Fruit fly (Drosophila melanogaster) whole organism, prepupa: ENCODE measurements around the gene smp-30.
A peak's percentile ranks its signal among the peaks of the same experiment; 100 is the strongest.

Experiments
- CG11294 ChIP-seq: fragments of 200-800 bp; sonication (Bioruptor generic); IDR thresholded peaks from 2 replicates; pipeline ENCODE4 v1.3.6; 2022; ENCODE audit warnings: missing biosample characterization, missing genetic modification characterization
- CG11762 ChIP-seq: fragments of 200-800 bp; sonication (Bioruptor generic); optimal IDR thresholded peaks from 3 replicates; lab custom pipeline; 2016; ENCODE audit warnings: missing biosample characterization, missing genetic modification characterization; ENCODE audit not compliant: insufficient read depth
- CG32006 ChIP-seq: fragments of 200-800 bp; sonication (Bioruptor generic); optimal IDR thresholded peaks from 3 replicates; lab custom pipeline; 2017; ENCODE audit warnings: missing biosample characterization, mild to moderate bottlenecking, missing genetic modification characterization
- CG34406 ChIP-seq: fragments of 200-800 bp; sonication (Bioruptor generic); optimal IDR thresholded peaks from 3 replicates; lab custom pipeline; 2016; ENCODE audit warnings: missing biosample characterization, missing genetic modification characterization
- CG4318 ChIP-seq: fragments of 200-800 bp; sonication (Bioruptor generic); optimal IDR thresholded peaks from 3 replicates; lab custom pipeline; 2017; ENCODE audit warnings: missing biosample characterization, mild to moderate bottlenecking, missing genetic modification characterization
- CG6163 ChIP-seq: fragments of 200-800 bp; sonication (Bioruptor generic); IDR thresholded peaks from 3 replicates; pipeline ENCODE4 v1.3.6; 2022; ENCODE audit warnings: missing biosample characterization, missing genetic modification characterization
- CG6854 ChIP-seq: fragments of 200-800 bp; sonication (Bioruptor generic); optimal IDR thresholded peaks from 2 replicates; lab custom pipeline; 2017; ENCODE audit warnings: missing biosample characterization, mild to moderate bottlenecking, missing genetic modification characterization
- CG8319 ChIP-seq: fragments of 200-800 bp; sonication (Bioruptor generic); optimal IDR thresholded peaks from 3 replicates; lab custom pipeline; 2016; ENCODE audit warnings: missing biosample characterization, missing genetic modification characterization
- CG9139 ChIP-seq: fragments of 200-800 bp; sonication (Bioruptor generic); optimal IDR thresholded peaks from 3 replicates; lab custom pipeline; 2017; ENCODE audit warnings: missing biosample characterization, mild to moderate bottlenecking, missing genetic modification characterization
- Eip78C ChIP-seq: fragments of 200-800 bp; sonication (Bioruptor generic); peaks from one replicate; lab custom pipeline; 2016; ENCODE audit warnings: missing biosample characterization, missing genetic modification characterization
- Eip93F ChIP-seq: fragments of 200-800 bp; sonication (Bioruptor generic); optimal IDR thresholded peaks from 2 replicates; lab custom pipeline; 2016; ENCODE audit warnings: missing biosample characterization, mild to moderate bottlenecking, missing genetic modification characterization
- Ets21C ChIP-seq: fragments of 200-800 bp; sonication (Bioruptor generic); optimal IDR thresholded peaks from 3 replicates; lab custom pipeline; 2016; ENCODE audit warnings: missing biosample characterization, missing genetic modification characterization
- Ets96B ChIP-seq: fragments of 200-800 bp; optimal IDR thresholded peaks from 2 replicates; lab custom pipeline; 2019; ENCODE audit warnings: missing biosample characterization, mild to moderate bottlenecking, missing genetic modification characterization, moderate library complexity
- Gug ChIP-seq: fragments of 200-800 bp; sonication (Bioruptor generic); IDR thresholded peaks from 2 replicates; pipeline ENCODE4 v1.3.6; 2022; ENCODE audit warnings: missing biosample characterization, missing genetic modification characterization
- Hr38 ChIP-seq: sonication (Bioruptor generic); optimal IDR thresholded peaks from 2 replicates; lab custom pipeline; 2016; ENCODE audit warnings: missing biosample characterization, missing genetic modification characterization
- Hr39 ChIP-seq: fragments of 200-800 bp; sonication (Bioruptor generic); optimal IDR thresholded peaks from 2 replicates; lab custom pipeline; 2016; ENCODE audit warnings: missing biosample characterization, missing genetic modification characterization
- Lpt ChIP-seq: fragments of 200-800 bp; sonication (Bioruptor generic); optimal IDR thresholded peaks from 3 replicates; lab custom pipeline; 2016; ENCODE audit warnings: missing biosample characterization, missing genetic modification characterization
- Met ChIP-seq: fragments of 200-800 bp; sonication (Bioruptor generic); optimal IDR thresholded peaks from 3 replicates; lab custom pipeline; 2016; ENCODE audit warnings: missing biosample characterization, missing genetic modification characterization
- OdsH ChIP-seq: fragments of 200-800 bp; sonication (Bioruptor generic); optimal IDR thresholded peaks from 3 replicates; lab custom pipeline; 2016; ENCODE audit warnings: missing biosample characterization, missing genetic modification characterization
- Sox14 ChIP-seq: fragments of 200-800 bp; sonication (Bioruptor generic); optimal IDR thresholded peaks from 3 replicates; lab custom pipeline; 2016; ENCODE audit warnings: missing biosample characterization, missing genetic modification characterization
- acj6 ChIP-seq: fragments of 200-800 bp; sonication (Bioruptor generic); optimal IDR thresholded peaks from 3 replicates; lab custom pipeline; 2016; ENCODE audit warnings: missing biosample characterization, missing genetic modification characterization
- dsx ChIP-seq: fragments of 200-800 bp; optimal IDR thresholded peaks from 3 replicates; lab custom pipeline; 2019; ENCODE audit warnings: missing biosample characterization, mild to moderate bottlenecking, missing genetic modification characterization, moderate library complexity; ENCODE audit not compliant: poor library complexity, severe bottlenecking
- eg ChIP-seq: fragments of 200-800 bp; sonication (Bioruptor generic); IDR thresholded peaks from 3 replicates; pipeline ENCODE4 v1.3.6; 2022; ENCODE audit warnings: missing biosample characterization, missing genetic modification characterization
- fd59A ChIP-seq: fragments of 200-800 bp; sonication (Bioruptor generic); optimal IDR thresholded peaks from 2 replicates; lab custom pipeline; 2017; ENCODE audit warnings: missing biosample characterization, mild to moderate bottlenecking, missing genetic modification characterization, missing genetic modification reagents
- fd85E ChIP-seq: fragments of 200-800 bp; sonication (Bioruptor generic); optimal IDR thresholded peaks from 3 replicates; lab custom pipeline; 2016; ENCODE audit warnings: missing biosample characterization, missing genetic modification characterization
- fkh ChIP-seq: fragments of 200-800 bp; sonication (Bioruptor generic); optimal IDR thresholded peaks from 3 replicates; lab custom pipeline; 2017; ENCODE audit warnings: missing biosample characterization, mild to moderate bottlenecking, missing genetic modification characterization, moderate library complexity
- lz ChIP-seq: fragments of 200-800 bp; sonication (Bioruptor generic); optimal IDR thresholded peaks from 3 replicates; lab custom pipeline; 2016; ENCODE audit warnings: missing biosample characterization, missing genetic modification characterization
- net ChIP-seq: fragments of 200-800 bp; sonication (Bioruptor generic); optimal IDR thresholded peaks from 3 replicates; lab custom pipeline; 2016; ENCODE audit warnings: missing biosample characterization, missing genetic modification characterization
- pdm3 ChIP-seq: fragments of 200-800 bp; sonication (Bioruptor generic); optimal IDR thresholded peaks from 3 replicates; lab custom pipeline; 2016; ENCODE audit warnings: missing biosample characterization, missing genetic modification characterization
- ss ChIP-seq, 2 experiments: fragments of 200-800 bp; sonication (Bioruptor generic); optimal IDR thresholded peaks; 2 replicates in 1 of 2; 3 replicates in 1 of 2; lab custom pipeline; 2017 to 2018; ENCODE audit warnings: mild to moderate bottlenecking in 2 of 2, missing biosample characterization in 2 of 2, missing genetic modification characterization in 2 of 2, moderate library complexity in 1 of 2
- svp ChIP-seq: fragments of 200-800 bp; sonication (Bioruptor generic); peaks from one replicate; lab custom pipeline; 2016; ENCODE audit warnings: missing biosample characterization, missing genetic modification characterization
- topi ChIP-seq: fragments of 200-800 bp; sonication (Bioruptor generic); optimal IDR thresholded peaks from 3 replicates; lab custom pipeline; 2016; ENCODE audit warnings: missing biosample characterization, missing genetic modification characterization
- vri ChIP-seq: fragments of 200-800 bp; sonication (Bioruptor generic); optimal IDR thresholded peaks from 3 replicates; lab custom pipeline; 2016; ENCODE audit warnings: missing biosample characterization, mild to moderate bottlenecking, missing genetic modification characterization

The smp-30 gene

DNA sequence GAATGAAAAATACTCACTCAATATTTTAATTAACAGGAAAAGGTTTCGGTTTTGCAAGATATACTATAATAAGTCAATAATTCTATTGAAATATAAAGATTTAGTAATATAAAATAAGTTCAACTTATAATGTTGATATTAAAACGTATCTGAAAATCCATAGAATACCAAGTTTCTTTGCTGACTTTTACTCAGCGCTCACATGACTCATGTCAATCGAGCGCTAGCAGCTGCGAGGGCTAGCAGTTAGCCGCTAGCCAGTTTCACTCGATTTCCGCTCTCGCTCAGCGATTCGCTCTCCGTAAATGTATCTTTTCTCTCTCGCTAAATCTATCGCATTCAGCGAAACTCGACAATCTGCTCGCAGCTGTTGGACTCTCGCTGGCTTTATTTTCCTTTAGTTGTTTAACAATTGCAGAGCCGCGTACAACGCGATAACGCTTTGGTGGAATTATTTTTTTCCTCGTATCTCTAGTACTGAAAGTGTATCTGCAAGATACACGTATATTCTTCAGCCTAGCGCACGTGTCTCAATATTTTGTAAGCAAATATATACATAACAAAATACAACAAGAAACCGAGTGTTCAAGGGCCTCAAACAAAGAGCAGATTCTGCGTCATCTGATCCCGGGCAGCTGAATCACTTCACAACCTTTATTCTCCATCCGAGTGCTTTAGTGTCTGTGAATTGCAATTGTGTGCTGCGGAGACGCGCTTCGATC is 1.8 kb downstream of the smp-30 start (continued):
- no peak for TF ChIP-seq Lpt (GFP tag; lab: Kevin White, UChicago)
- no peak for TF ChIP-seq CG4318 (GFP tag; lab: Kevin White, UChicago)
- peak; percentile 73 to 82 for TF ChIP-seq ss (GFP tag; optimal IDR thresholded peaks at IDR 0.05; lab: Kevin White, UChicago)
- TF ChIP-seq pdm3 (GFP tag; lab: Kevin White, UChicago): peak; percentile 7
- TF ChIP-seq eg (GFP tag; lab: Robert Waterston, UW): no peak; the same call in 2 of the 3 replicates
- peak; percentile 79 for TF ChIP-seq svp (GFP tag; lab: Kevin White, UChicago)
- no peak; the same call in 1 of the 2 replicates for TF ChIP-seq CG11294
- no peak for TF ChIP-seq Gug (GFP tag; lab: Robert Waterston, UW)
- peak; percentile 74 for TF ChIP-seq vri (GFP tag; lab: Kevin White, UChicago)
- no peak for TF ChIP-seq Hr38 (GFP tag; lab: Kevin White, UChicago)
- no peak for TF ChIP-seq Hr39
- TF ChIP-seq CG11762 (GFP tag; lab: Kevin White, UChicago): peak; percentile 26
- no peak for TF ChIP-seq CG32006 (GFP tag; lab: Kevin White, UChicago)
- TF ChIP-seq CG6163 (GFP tag; lab: Robert Waterston, UW): peak; percentile 58
- TF ChIP-seq Eip93F: peak; percentile 50
- TF ChIP-seq Met (GFP tag; lab: Kevin White, UChicago): peak; percentile 53
- TF ChIP-seq Ets96B: peak; percentile 43
- peak; percentile 88 for TF ChIP-seq CG6854
- TF ChIP-seq acj6 (GFP tag; lab: Kevin White, UChicago): peak; percentile 30

DNA sequence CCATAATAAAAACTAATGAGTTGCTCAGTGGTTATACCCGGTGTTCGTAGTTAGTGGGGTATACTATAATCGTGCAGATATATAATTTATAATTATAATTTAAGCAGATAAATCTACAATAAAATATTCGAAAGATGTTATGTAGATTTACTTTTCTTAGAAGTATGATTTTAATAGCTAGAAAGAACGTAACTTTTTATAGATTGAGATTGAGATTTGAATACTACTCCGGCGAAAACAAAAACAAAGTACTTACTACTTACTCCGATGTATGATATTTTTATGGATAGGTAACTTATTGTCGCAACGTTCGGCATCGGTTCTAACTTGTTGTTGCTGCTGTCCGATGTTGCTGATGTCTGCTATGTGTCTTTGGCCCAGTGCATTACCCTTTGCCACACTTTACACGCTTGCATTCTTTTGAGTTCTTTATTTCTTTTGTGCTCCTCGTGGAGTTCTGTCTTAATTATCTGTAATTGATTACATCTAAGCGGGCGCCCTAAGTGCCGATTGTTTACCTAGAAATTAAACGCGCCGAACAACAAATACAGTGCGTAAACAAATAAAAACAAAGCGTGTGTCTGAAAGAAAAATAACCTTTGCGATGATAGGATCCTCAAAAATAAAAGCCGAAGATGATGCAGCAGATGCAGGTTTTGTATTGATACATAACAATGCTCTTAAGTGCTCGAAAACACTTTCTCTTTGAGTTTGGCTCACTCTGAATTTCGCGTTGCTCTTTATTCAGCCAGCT is 2.5 kb downstream of the smp-30 start:
- TF ChIP-seq Sox14 (GFP tag; lab: Kevin White, UChicago): no peak
- TF ChIP-seq fkh (GFP tag; lab: Kevin White, UChicago): peak; percentile 62
- TF ChIP-seq Eip78C (GFP tag; lab: Kevin White, UChicago): peak; percentile 7
- no peak for TF ChIP-seq fd59A (GFP tag; lab: Kevin White, UChicago)
- peak; percentile 52 for TF ChIP-seq CG32006 (GFP tag; lab: Kevin White, UChicago)
- TF ChIP-seq Hr38 (GFP tag; lab: Kevin White, UChicago): no peak

DNA sequence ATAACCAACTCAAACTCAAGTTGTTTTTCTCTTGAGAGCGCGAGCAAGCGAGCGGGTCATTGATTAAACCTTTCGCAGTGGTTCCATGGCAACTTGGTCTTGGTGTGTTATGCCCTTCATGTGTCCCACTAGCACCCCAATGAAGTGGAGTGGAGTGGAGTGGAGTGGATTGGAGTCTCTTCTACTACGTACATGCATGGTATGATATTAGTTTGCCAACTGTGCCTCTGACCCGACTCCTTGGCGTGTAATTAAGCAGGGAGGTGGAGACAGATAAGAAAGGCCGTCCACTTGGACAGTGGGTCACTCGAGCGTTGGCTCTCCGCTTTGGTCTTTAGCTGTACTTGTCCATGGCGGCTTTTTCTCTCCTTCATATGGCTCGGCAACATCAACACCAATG is 3.1 kb downstream of the smp-30 start:
- TF ChIP-seq CG11762 (GFP tag; lab: Kevin White, UChicago): no peak
- no peak for TF ChIP-seq fd85E
- TF ChIP-seq CG9139 (GFP tag; lab: Kevin White, UChicago): no peak
- TF ChIP-seq svp (GFP tag; lab: Kevin White, UChicago): peak; percentile 76
- no peak for TF ChIP-seq acj6 (GFP tag; lab: Kevin White, UChicago)
- no peak for TF ChIP-seq fd59A (GFP tag; lab: Kevin White, UChicago)
- peak; percentile 43 for TF ChIP-seq Eip78C (GFP tag; lab: Kevin White, UChicago)
- TF ChIP-seq CG6854: no peak
- TF ChIP-seq ss (GFP tag; optimal IDR thresholded peaks at IDR 0.05; lab: Kevin White, UChicago): no peak
- TF ChIP-seq, all 60 proteins: peak for 2

DNA sequence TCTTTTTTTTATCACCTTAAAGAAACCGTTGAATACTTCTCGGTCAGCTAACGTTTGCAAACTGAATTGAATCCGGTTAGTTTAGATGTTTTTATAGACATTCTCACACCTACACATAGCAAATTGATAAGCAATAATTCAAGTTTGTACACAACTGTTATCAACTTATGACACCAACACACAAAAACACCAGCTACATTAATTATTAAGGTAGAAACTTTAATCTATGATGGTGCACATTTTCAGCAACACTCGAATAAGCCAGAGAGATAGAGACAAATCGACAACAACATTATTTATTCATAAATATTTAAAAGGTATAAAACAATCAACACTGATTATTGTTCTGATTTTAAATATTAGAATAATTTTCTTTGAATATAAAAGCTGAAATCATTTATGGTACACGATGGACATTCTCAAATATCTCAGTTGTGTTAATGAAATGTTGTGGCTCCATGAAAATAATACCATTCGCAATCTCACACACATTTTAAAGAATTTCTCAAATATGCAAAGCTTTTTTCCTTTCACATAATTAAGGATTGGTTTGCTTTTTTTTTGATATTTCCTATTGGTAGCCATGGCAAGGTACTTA is 3.7 kb downstream of the smp-30 start:
- TF ChIP-seq CG6854: no peak
- no peak for TF ChIP-seq CG32006 (GFP tag; lab: Kevin White, UChicago)
- no peak for TF ChIP-seq Ets21C (GFP tag; lab: Kevin White, UChicago)
- TF ChIP-seq Met (GFP tag; lab: Kevin White, UChicago): no peak
- TF ChIP-seq CG8319 (GFP tag; lab: Kevin White, UChicago): no peak
- TF ChIP-seq Hr38 (GFP tag; lab: Kevin White, UChicago): no peak
- TF ChIP-seq net (GFP tag; lab: Kevin White, UChicago): no peak
- no peak for TF ChIP-seq topi (GFP tag; lab: Kevin White, UChicago)
- no peak for TF ChIP-seq CG11294
- no peak for TF ChIP-seq Hr39
- TF ChIP-seq vri (GFP tag; lab: Kevin White, UChicago): no peak
- TF ChIP-seq eg (GFP tag; lab: Robert Waterston, UW): no peak
- TF ChIP-seq lz (GFP tag; lab: Kevin White, UChicago): no peak
- no peak for TF ChIP-seq acj6 (GFP tag; lab: Kevin White, UChicago)
- TF ChIP-seq Eip78C (GFP tag; lab: Kevin White, UChicago): no peak
- no peak for TF ChIP-seq OdsH (GFP tag; lab: Kevin White, UChicago)
- TF ChIP-seq CG34406 (GFP tag; lab: Kevin White, UChicago): no peak
- TF ChIP-seq pdm3 (GFP tag; lab: Kevin White, UChicago): no peak
- TF ChIP-seq dsx (GFP tag; lab: Kevin White, UChicago): no peak
- no peak for TF ChIP-seq CG11762 (GFP tag; lab: Kevin White, UChicago)
